Worm (Caenorhabditis elegans): ENCODE data around the gene C15H7.4.

The C15H7.4 gene

DNA sequence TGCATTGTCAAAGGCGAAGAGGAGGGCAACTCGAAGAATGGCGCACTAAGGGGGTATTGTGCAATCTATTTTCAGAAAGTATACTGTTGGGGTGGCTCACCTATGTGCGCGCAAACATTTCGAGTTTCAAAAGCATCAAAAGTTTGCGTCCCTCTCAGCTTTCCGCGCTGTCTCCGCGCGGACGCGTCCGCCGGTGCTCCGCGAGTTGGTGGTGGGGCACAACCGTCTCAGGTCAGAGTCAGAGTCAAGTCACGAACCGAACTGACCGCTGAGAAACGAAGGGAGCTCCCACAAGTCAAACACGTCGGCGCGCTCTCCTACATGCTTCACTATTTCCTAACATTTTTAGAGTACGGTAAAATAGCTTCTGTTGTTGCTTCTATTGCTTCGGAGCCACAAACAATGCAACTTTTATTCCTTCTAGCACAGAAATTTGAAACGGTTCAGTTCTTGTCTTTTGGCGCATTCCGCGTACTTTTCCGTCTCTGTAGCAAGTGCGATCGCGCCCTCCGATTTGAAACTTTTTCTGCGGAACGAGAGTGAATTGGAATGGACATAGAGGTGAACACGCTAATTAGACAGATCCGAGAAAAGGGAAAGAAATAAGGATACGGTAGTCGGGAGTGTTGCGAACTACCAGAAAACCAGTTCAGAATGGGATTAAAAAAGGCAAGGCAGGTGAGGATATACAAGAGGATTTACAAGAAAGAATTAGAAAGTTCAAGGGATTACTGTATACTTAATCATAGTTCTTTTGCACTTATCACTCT is 16.2 kb downstream of the C15H7.4 start:
- TF ChIP-seq set-16 (GFP tag; IDR thresholded peaks at IDR 0.05) = peak; percentile 85
- TF ChIP-seq aha-1 (tag) = peak; percentile 13
- no peak for TF ChIP-seq spr-3 (GFP tag; optimal IDR thresholded peaks at IDR 0.05)

DNA sequence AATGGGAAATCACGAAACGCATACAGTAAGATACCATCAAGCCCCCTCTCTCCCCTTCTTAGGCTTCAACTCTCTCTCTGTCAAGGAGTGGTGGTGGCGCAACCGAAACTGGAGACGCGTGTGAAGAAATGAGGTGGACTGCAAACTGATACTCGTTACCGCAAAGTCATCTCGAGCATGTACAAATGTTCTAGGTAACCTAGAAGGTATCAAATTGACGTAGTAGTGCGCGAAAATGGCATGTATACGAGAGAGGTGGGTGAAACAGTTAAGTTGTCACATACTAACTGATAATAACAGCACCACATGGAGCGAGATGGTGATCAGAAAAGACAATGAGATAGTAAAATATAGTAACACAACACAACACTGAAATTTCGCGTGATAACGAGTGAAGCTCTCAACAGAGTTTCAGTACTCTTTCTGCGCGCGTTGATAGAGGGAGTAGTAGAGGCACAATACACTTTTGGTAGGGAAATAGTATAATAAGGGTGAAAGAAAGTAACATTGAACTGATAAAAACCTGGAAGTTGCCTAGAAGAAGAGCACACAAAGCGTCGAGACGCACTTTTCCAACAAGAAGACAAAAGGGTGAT is 17.4 kb downstream of the C15H7.4 start:
- TF ChIP-seq tag-97 (GFP tag; IDR thresholded peaks at IDR 0.05) (no peak), daf-16 (GFP tag; optimal IDR thresholded peaks at IDR 0.05) (no peak), daf-16 (tag; optimal IDR thresholded peaks at IDR 0.05) (peak; percentile 49), snpc-4 (tag; optimal IDR thresholded peaks at IDR 0.05) (no peak), unc-62 (GFP tag; optimal IDR thresholded peaks at IDR 0.05 in 1 of 2) (peak in 1 of 2 experiments; percentile 82), unc-62 (tag; optimal IDR thresholded peaks at IDR 0.05) (no peak), ctbp-1 (GFP tag; IDR thresholded peaks at IDR 0.05) (no peak), aha-1 (tag) (peak; percentile 72), lin-38 (GFP tag; IDR thresholded peaks at IDR 0.05) (no peak), Y48G9A.11 (GFP tag; IDR thresholded peaks at IDR 0.05) (no peak), duxl-1 (tag; optimal IDR thresholded peaks at IDR 0.05; ENCODE audit: poor library complexity) (no peak), pqm-1 (tag; optimal IDR thresholded peaks at IDR 0.05) (peak; percentile 99), nhr-28 (tag; optimal IDR thresholded peaks at IDR 0.05) (peak; percentile 92), zfp-3 (GFP tag; conservative IDR thresholded peaks at IDR 0.05) (no peak), nhr-111 (GFP tag; optimal IDR thresholded peaks at IDR 0.05) (no peak), mxl-3 (GFP tag; optimal IDR thresholded peaks at IDR 0.05) (peak; percentile 72), aly-2 (tag; optimal IDR thresholded peaks at IDR 0.05) (no peak), dmd-8 (GFP tag; IDR thresholded peaks at IDR 0.05) (no peak), mes-2 (tag; optimal IDR thresholded peaks at IDR 0.05; ENCODE audit: poor library complexity, severe bottlenecking) (peak; percentile 10), nhr-77 (tag; optimal IDR thresholded peaks at IDR 0.05) (peak; percentile 42), nhr-102 (tag; optimal IDR thresholded peaks at IDR 0.05) (peak; percentile 6), php-3 (GFP tag; IDR thresholded peaks at IDR 0.05) (no peak), nhr-48 (tag; optimal IDR thresholded peaks at IDR 0.05) (peak; percentile 50), dmd-6 (GFP tag; IDR thresholded peaks at IDR 0.05) (peak; percentile 72), dve-1 (tag; optimal IDR thresholded peaks at IDR 0.05; ENCODE audit: insufficient read depth) (peak; percentile 65), nhr-10 (tag; optimal IDR thresholded peaks at IDR 0.05) (no peak)

DNA sequence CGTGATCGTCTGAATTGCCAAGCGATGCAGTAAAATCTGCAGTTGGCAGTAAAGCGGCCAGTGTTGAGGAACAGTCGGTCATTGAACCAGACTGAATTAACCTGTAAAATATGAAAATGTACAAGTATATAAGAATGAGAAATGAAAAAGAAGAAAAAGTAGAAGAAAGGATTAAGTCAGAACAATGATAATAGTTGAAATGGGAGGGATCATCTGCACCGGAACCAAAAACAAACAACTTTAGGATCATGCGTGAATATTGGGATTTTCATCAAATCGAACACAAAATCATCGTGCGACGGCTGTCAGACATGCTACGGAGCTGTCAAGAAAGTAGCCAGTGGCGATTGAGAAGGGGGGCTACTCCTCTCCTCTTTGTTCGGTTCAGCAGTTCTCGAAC is 18.7 kb downstream of the C15H7.4 start, which contains the start of gene gei-13:
TSS of gene gei-13 (minus strand) at position 101 of the 400 bp plus-strand sequence.
- no peak for TF ChIP-seq ctbp-1 (GFP tag; IDR thresholded peaks at IDR 0.05)
- no peak for TF ChIP-seq hlh-30 (tag; optimal IDR thresholded peaks at IDR 0.05; ENCODE audit: insufficient read depth)
- no peak for TF ChIP-seq aha-1 (tag)
- TF ChIP-seq ztf-11 (tag; optimal IDR thresholded peaks at IDR 0.05) = no peak
- no peak for TF ChIP-seq nhr-28 (tag; optimal IDR thresholded peaks at IDR 0.05)

DNA sequence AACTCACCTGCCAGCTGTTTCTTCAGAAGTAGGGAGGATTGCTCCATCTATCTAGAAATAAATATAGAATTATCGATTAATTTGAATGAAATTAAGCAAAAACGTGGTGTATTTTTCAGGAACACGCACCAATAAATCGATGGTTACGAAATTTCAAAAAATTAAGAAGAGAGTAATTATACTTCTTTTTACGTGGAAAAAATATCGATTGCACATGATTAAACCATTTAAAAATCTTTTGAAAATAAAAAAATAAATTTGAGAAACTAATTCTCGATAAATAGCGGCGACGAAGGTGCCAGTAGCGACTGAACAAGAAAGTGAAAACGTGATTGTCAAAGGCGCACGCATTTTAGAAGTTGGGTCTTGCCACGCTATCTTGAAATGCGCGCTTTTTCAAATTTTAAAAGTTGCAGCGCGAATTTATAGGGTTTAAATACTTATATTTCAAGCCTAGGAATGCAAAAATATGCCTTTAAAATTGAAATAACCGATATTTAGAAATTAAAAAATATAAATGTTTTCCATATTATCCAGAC is 24.5 kb downstream of the C15H7.4 start, which contains the start of gene ubc-7:
TSS of gene ubc-7 (minus strand) at position 51 of the 539 bp plus-strand sequence.
- TF ChIP-seq ceh-28 (tag; optimal IDR thresholded peaks at IDR 0.05) = peak; percentile 29
- no peak for TF ChIP-seq nhr-76 (tag; optimal IDR thresholded peaks at IDR 0.05)
- peak; percentile 15 for TF ChIP-seq spr-1 (tag; optimal IDR thresholded peaks at IDR 0.05)
- TF ChIP-seq nhr-11 (tag; optimal IDR thresholded peaks at IDR 0.05) = peak; percentile 32
- TF ChIP-seq unc-130 (GFP tag; optimal IDR thresholded peaks at IDR 0.05) = peak; percentile 50
- no peak for TF ChIP-seq madf-9 (GFP tag; conservative IDR thresholded peaks at IDR 0.05)
- peak in 1 of 2 experiments; percentile 92 for TF ChIP-seq lsy-2 (tag; optimal IDR thresholded peaks at IDR 0.05)
- TF ChIP-seq nhr-6 (tag; optimal IDR thresholded peaks at IDR 0.05) = peak; percentile 96
- peak; percentile 64 for TF ChIP-seq lin-13 (GFP tag; optimal IDR thresholded peaks at IDR 0.05)
- peak; percentile 21 for TF ChIP-seq nhr-102 (tag; optimal IDR thresholded peaks at IDR 0.05)
- TF ChIP-seq T26A8.4 (GFP tag; IDR thresholded peaks at IDR 0.05) = peak; percentile 64
- TF ChIP-seq nhr-41 (GFP tag; IDR thresholded peaks at IDR 0.05) = no peak
- no peak for TF ChIP-seq R02D3.7 (tag; optimal IDR thresholded peaks at IDR 0.05)
- peak; percentile 92 for TF ChIP-seq aha-1 (tag)
- peak; percentile 66; the same call in 1 of the 2 replicates for TF ChIP-seq hmg-1.1 (GFP tag; IDR thresholded peaks at IDR 0.05)
- no peak for TF ChIP-seq ZK546.5 (tag; optimal IDR thresholded peaks at IDR 0.05)
- TF ChIP-seq zfp-3 (GFP tag; conservative IDR thresholded peaks at IDR 0.05) = no peak
- no peak for TF ChIP-seq ceh-82 (tag; optimal IDR thresholded peaks at IDR 0.05)
- TF ChIP-seq nhr-28 (tag; optimal IDR thresholded peaks at IDR 0.05) = peak; percentile 24

All from whole organism, L4 larva.